Fruit fly (Drosophila melanogaster) whole organism: ENCODE measurements around the gene AdamTS-B.

ENCODE experiments used
- CG8478 ChIP-seq: fragments of >200 bp; optimal IDR thresholded peaks from 2 replicates; lab custom pipeline; 2018; ENCODE audit warnings: inconsistent platforms
- Dll ChIP-seq: fragments of >200 bp; optimal IDR thresholded peaks from 2 replicates; lab custom pipeline; 2017
- EcR ChIP-seq, 2 experiments: fragments of >200 bp; optimal IDR thresholded peaks; 2 replicates each; lab custom pipeline; 2017; ENCODE audit warnings: missing biosample characterization in 2 of 2, missing genetic modification characterization in 2 of 2, missing genetic modification reagents in 2 of 2
- pan ChIP-seq: fragments of >200 bp; optimal IDR thresholded peaks from 2 replicates; lab custom pipeline; 2017
- psq ChIP-seq: fragments of >200 bp; optimal IDR thresholded peaks from 2 replicates; lab custom pipeline; 2017
- usp ChIP-seq: fragments of >200 bp; optimal IDR thresholded peaks from 2 replicates; lab custom pipeline; 2017; ENCODE audit warnings: missing biosample characterization, missing genetic modification characterization, mixed read lengths

The AdamTS-B gene

dm6 chrX:5696436-5697022, 1.8 kb upstream of the AdamTS-B start:
- TF ChIP-seq Dll (lab: Kevin White, UChicago) (no peak), CG8478 (lab: Kevin White, UChicago) (no peak), usp (GFP tag; lab: Kevin White, UChicago) (no peak), psq (no peak), pan (no peak), EcR (GFP tag; optimal IDR thresholded peaks at IDR 0.05; lab: Kevin White, UChicago) (no peak)

dm6 chrX:5699824-5700498, 1.6 kb downstream of the AdamTS-B start:
- TF ChIP-seq psq (no peak), pan (peak; percentile 70)

dm6 chrX:5705097-5705496, 6.7 kb downstream of the AdamTS-B start:
- TF ChIP-seq pan (no peak), EcR (GFP tag; optimal IDR thresholded peaks at IDR 0.05; lab: Kevin White, UChicago) (no peak), usp (GFP tag; lab: Kevin White, UChicago) (no peak), CG8478 (lab: Kevin White, UChicago) (no peak)

DNA sequence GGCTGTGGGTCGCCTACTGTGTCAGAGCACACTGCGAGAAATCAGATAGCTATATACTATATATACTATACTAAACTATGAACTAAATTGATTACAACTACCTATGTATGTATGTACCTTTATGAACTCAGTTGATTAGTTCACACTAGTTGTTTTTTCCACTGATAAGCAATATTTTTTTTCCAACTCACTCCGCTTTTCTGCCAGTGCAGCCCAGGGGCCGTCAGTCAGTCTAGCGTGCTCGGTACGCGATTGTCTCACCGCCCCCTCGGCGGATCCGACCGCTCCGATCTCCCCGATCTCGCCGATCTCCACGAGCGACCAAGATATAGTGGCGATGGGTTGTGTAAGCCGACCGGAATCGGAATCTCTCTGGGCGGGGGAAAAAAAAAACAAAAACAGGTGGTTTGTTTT, 7.5 kb downstream of the AdamTS-B start:
- no peak for TF ChIP-seq psq
- no peak for TF ChIP-seq CG8478 (lab: Kevin White, UChicago)
- TF ChIP-seq EcR (GFP tag; optimal IDR thresholded peaks at IDR 0.05; lab: Kevin White, UChicago): no peak
- TF ChIP-seq usp (GFP tag; lab: Kevin White, UChicago): no peak
- TF ChIP-seq pan: no peak
- TF ChIP-seq Dll (lab: Kevin White, UChicago): no peak

DNA sequence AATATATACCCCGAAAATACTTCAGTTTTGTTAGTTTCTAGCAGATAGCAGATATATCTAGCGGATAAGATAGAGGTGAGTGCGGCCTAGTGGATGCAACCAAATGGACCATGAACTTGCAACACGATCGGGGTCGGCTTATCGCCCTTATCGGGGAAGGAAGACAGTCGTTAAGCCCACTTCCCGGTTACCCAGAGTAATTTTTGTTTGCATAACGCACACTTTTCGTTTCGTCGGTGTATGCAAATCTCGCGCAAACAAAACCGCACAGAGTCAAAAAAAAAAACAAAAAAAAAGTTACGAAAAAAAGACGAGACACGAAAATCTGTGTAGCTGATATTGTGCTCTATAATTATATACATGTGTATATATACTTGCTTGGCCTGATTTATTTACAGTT, 14.6 kb downstream of the AdamTS-B start:
- TF ChIP-seq usp (GFP tag; lab: Kevin White, UChicago) (no peak), EcR (GFP tag; optimal IDR thresholded peaks at IDR 0.05; lab: Kevin White, UChicago) (no peak), CG8478 (lab: Kevin White, UChicago) (no peak), psq (no peak), pan (no peak), Dll (lab: Kevin White, UChicago) (no peak)

dm6 chrX:5714786-5715185, 16.4 kb downstream of the AdamTS-B start:
- TF ChIP-seq Dll (lab: Kevin White, UChicago): no peak
- no peak for TF ChIP-seq usp (GFP tag; lab: Kevin White, UChicago)
- no peak for TF ChIP-seq pan
- no peak for TF ChIP-seq psq

DNA sequence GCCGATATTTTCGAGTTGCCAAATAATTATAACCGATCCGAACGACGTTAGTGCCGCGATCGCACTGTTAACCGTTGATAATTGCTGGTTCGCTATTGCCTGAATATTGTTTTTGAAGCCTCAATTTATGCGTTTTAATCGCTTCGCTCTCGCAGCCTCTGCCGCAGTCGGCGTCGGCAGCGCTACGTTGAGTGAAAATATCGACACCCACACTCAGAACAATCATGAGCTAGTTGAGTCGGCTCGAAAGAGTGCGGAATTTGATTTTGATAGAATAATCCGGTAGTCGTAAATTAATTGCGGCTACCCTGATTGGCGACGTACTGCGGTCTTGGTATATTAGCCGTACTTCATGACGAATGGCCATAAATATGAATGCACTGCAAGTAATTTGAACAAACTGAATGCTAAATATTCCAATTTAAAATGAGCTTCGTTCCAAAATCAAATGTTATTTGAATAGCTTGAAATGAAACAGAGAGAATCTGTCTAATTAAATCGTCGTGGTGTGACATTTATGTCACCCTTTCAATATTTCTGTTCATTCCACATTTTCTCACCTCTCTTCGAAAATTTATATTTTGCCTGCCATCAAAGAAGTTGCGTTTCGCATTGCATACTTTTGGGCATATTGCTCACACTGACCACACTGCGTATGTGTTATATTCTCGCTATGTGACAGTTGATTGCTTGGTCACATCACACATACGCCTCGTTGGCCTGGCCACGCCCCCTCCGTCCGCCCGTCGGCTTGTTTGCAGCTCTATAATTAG, 17.3 kb downstream of the AdamTS-B start:
- TF ChIP-seq pan (no peak), EcR (GFP tag; optimal IDR thresholded peaks at IDR 0.05; lab: Kevin White, UChicago) (no peak), Dll (lab: Kevin White, UChicago) (no peak), usp (GFP tag; lab: Kevin White, UChicago) (no peak), CG8478 (lab: Kevin White, UChicago) (no peak), psq (no peak)

- TF ChIP-seq psq: no peak
- no peak for TF ChIP-seq CG8478 (lab: Kevin White, UChicago)
- no peak for TF ChIP-seq Dll (lab: Kevin White, UChicago)
- no peak for TF ChIP-seq usp (GFP tag; lab: Kevin White, UChicago)
- TF ChIP-seq EcR (GFP tag; optimal IDR thresholded peaks at IDR 0.05; lab: Kevin White, UChicago): no peak
- no peak for TF ChIP-seq pan
Measured at dm6 chrX:5717741-5718475, 19.6 kb downstream of the AdamTS-B start, which contains the start of gene CG33080. TSS of gene CG33080 (minus strand) at chrX:5717778.

- no peak for TF ChIP-seq usp (GFP tag; lab: Kevin White, UChicago)
Measured at dm6 chrX:5718476-5719012, 20.2 kb downstream of the AdamTS-B start.

DNA sequence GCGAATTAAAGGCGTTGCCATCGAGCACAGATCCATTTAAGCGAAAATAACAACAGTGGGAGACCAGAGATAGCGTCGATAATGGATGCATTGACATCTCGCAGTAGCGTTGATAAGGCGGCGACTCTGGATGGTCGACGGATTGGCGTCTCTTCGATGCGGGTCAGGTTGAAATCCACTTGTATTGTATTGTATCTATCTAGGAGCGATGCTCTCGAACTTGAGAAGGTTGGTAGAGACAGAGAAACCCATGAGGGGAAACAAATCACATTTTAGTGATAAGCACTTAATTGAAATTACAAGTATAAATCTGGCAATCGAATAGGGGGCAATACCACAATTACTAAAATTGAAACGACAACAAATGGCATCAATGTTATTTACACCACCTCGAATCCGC, 25.2 kb downstream of the AdamTS-B start:
- TF ChIP-seq Dll (lab: Kevin White, UChicago) (no peak), CG8478 (lab: Kevin White, UChicago) (no peak), psq (no peak), usp (GFP tag; lab: Kevin White, UChicago) (no peak), pan (no peak), EcR (GFP tag; optimal IDR thresholded peaks at IDR 0.05; lab: Kevin White, UChicago) (no peak)

- no peak for TF ChIP-seq psq
- no peak for TF ChIP-seq EcR (GFP tag; optimal IDR thresholded peaks at IDR 0.05; lab: Kevin White, UChicago)
- TF ChIP-seq pan: no peak
- TF ChIP-seq CG8478 (lab: Kevin White, UChicago): no peak
- TF ChIP-seq Dll (lab: Kevin White, UChicago): no peak
- TF ChIP-seq usp (GFP tag; lab: Kevin White, UChicago): no peak
Measured at dm6 chrX:5724151-5724699, 25.9 kb downstream of the AdamTS-B start.
